Fruit fly (Drosophila melanogaster) whole organism, pupa: ENCODE results near the gene bma.

Experiments used
- CG10348 ChIP-seq: fragments of 200-800 bp; sonication (Bioruptor generic); IDR thresholded peaks from 2 replicates; pipeline ENCODE4 v1.3.6; 2022; ENCODE audit warnings: missing biosample characterization, missing genetic modification characterization
- CG12605 ChIP-seq: fragments of 200-800 bp; sonication (Bioruptor generic); IDR thresholded peaks from 2 replicates; pipeline ENCODE4 v1.3.6; 2022; ENCODE audit warnings: missing biosample characterization, missing genetic modification characterization
- CG13204 ChIP-seq: fragments of 200-800 bp; sonication (Bioruptor generic); optimal IDR thresholded peaks from 2 replicates; lab custom pipeline; 2018; ENCODE audit warnings: missing biosample characterization, mild to moderate bottlenecking, missing genetic modification characterization, moderate library complexity
- CG14655 ChIP-seq: fragments of 200-800 bp; sonication (Bioruptor generic); optimal IDR thresholded peaks from 3 replicates; lab custom pipeline; 2017; ENCODE audit warnings: mild to moderate bottlenecking, missing biosample characterization, missing genetic modification reagents, missing genetic modification characterization
- CG15710 ChIP-seq: fragments of 200-800 bp; sonication (Bioruptor generic); optimal IDR thresholded peaks from 2 replicates; lab custom pipeline; 2018; ENCODE audit warnings: missing biosample characterization, mild to moderate bottlenecking, missing genetic modification characterization, moderate library complexity
- CG17806 ChIP-seq: fragments of 200-800 bp; sonication (Bioruptor generic); optimal IDR thresholded peaks from 2 replicates; lab custom pipeline; 2018; ENCODE audit warnings: missing biosample characterization, mild to moderate bottlenecking, missing genetic modification characterization, moderate library complexity
- CG32121 ChIP-seq: fragments of 200-800 bp; sonication (Bioruptor generic); IDR thresholded peaks from 2 replicates; pipeline ENCODE4 v1.3.6; 2022; ENCODE audit warnings: missing biosample characterization, missing genetic modification characterization
- CG34367 ChIP-seq: fragments of 200-800 bp; sonication (Bioruptor generic); optimal IDR thresholded peaks from 2 replicates; lab custom pipeline; 2018; ENCODE audit warnings: missing biosample characterization, mild to moderate bottlenecking, missing genetic modification characterization
- CG4496 ChIP-seq: fragments of 200-800 bp; sonication (Bioruptor generic); IDR thresholded peaks from 3 replicates; pipeline ENCODE4 v1.3.6; 2022; ENCODE audit warnings: missing biosample characterization, missing genetic modification characterization
- CG8159 ChIP-seq: fragments of 200-800 bp; sonication (Bioruptor generic); optimal IDR thresholded peaks from 3 replicates; lab custom pipeline; 2018; ENCODE audit warnings: missing biosample characterization, mild to moderate bottlenecking, missing genetic modification characterization, moderate library complexity
- CG8301 ChIP-seq: fragments of 200-800 bp; sonication (Bioruptor generic); optimal IDR thresholded peaks from 2 replicates; lab custom pipeline; 2018; ENCODE audit warnings: missing biosample characterization, mild to moderate bottlenecking, missing genetic modification characterization
- CG9948 ChIP-seq: fragments of 200-800 bp; sonication (Bioruptor generic); optimal IDR thresholded peaks from 2 replicates; lab custom pipeline; 2018; ENCODE audit warnings: missing biosample characterization, mild to moderate bottlenecking, missing genetic modification characterization, moderate library complexity
- D1 ChIP-seq: fragments of 200-800 bp; sonication (Bioruptor generic); optimal IDR thresholded peaks from 2 replicates; lab custom pipeline; 2018; ENCODE audit warnings: missing biosample characterization, mild to moderate bottlenecking, missing genetic modification characterization, moderate library complexity
- EcR ChIP-seq: fragments of 200-800 bp; sonication (Bioruptor generic); optimal IDR thresholded peaks from 3 replicates; lab custom pipeline; 2019; ENCODE audit warnings: missing biosample characterization, missing genetic modification characterization, mild to moderate bottlenecking, moderate library complexity, missing genetic modification reagents
- Ets98B ChIP-seq: fragments of 200-800 bp; sonication (Bioruptor generic); IDR thresholded peaks from 2 replicates; pipeline ENCODE4 v1.3.6; 2022; ENCODE audit warnings: missing biosample characterization, missing genetic modification characterization
- Pif1A ChIP-seq: fragments of 200-800 bp; sonication (Bioruptor generic); optimal IDR thresholded peaks from 3 replicates; lab custom pipeline; 2016; ENCODE audit warnings: missing biosample characterization, missing genetic modification characterization
- Pif1B ChIP-seq: fragments of 200-800 bp; sonication (Bioruptor generic); optimal IDR thresholded peaks from 3 replicates; lab custom pipeline; 2016; ENCODE audit warnings: missing biosample characterization, missing genetic modification characterization
- Snoo ChIP-seq: fragments of 200-800 bp; sonication (Bioruptor generic); optimal IDR thresholded peaks from 3 replicates; lab custom pipeline; 2017; ENCODE audit warnings: missing biosample characterization, mild to moderate bottlenecking, missing genetic modification characterization, inconsistent platforms
- fd96Ca ChIP-seq: fragments of 200-800 bp; sonication (Bioruptor generic); IDR thresholded peaks from 3 replicates; pipeline ENCODE4 v1.3.6; 2022; ENCODE audit warnings: missing biosample characterization, missing genetic modification characterization
- gl ChIP-seq: fragments of 200-800 bp; sonication (Bioruptor generic); optimal IDR thresholded peaks from 2 replicates; lab custom pipeline; 2018; ENCODE audit warnings: missing biosample characterization, mild to moderate bottlenecking, missing genetic modification characterization
- rn ChIP-seq: fragments of 200-800 bp; sonication (Bioruptor generic); IDR thresholded peaks from 2 replicates; pipeline ENCODE4 v1.3.6; 2022; ENCODE audit warnings: missing biosample characterization, missing genetic modification characterization

bma gene

dm6 chr3L:9878685-9879084 is 29.2 kb upstream of the bma start, which contains the start of gene CG34382:
Gene CG34382, plus strand, starts transcription at chr3L:9878985.
- no peak for TF ChIP-seq CG9948 (tag; lab: Kevin White, UChicago)
- no peak for TF ChIP-seq rn
- 0 out of 3 replicates have a peak, but pooled peaks have one; percentile 41 for TF ChIP-seq CG4496 (GFP tag; lab: Robert Waterston, UW)
- TF ChIP-seq, all 21 proteins: peak for 1

dm6 chr3L:9888630-9889130 is 19.2 kb upstream of the bma start, which contains the start of the genes Taf2 and CalpB:
Gene Taf2, minus strand, starts transcription at chr3L:9888683.
Gene CalpB, plus strand, starts transcription at chr3L:9888762.
- TF ChIP-seq CG14655 (GFP tag; lab: Kevin White, UChicago) (peak; percentile 90), CG9948 (tag; lab: Kevin White, UChicago) (peak; percentile 94), CG32121 (GFP tag; lab: Robert Waterston, UW) (peak; percentile 80), CG8159 (tag; lab: Kevin White, UChicago) (peak; percentile 97), CG15710 (tag; lab: Kevin White, UChicago) (peak; percentile 92), rn (0 out of 2 replicates have a peak, but pooled peaks have one; percentile 43), Ets98B (GFP tag; lab: Robert Waterston, UW) (peak; percentile 67), CG17806 (peak; percentile 88), D1 (tag; lab: Kevin White, UChicago) (peak; percentile 93), gl (tag; lab: Kevin White, UChicago) (peak; percentile 48), CG10348 (GFP tag; lab: Robert Waterston, UW) (no peak), EcR (GFP tag; lab: Kevin White, UChicago) (no peak), CG8301 (tag; lab: Kevin White, UChicago) (peak; percentile 84), CG4496 (GFP tag; lab: Robert Waterston, UW) (peak; percentile 75), CG13204 (GFP tag; lab: Kevin White, UChicago) (no peak), fd96Ca (GFP tag; lab: Robert Waterston, UW) (peak; percentile 28; the same call in 1 of the 3 replicates), CG34367 (tag; lab: Kevin White, UChicago) (peak; percentile 66), CG12605 (peak; percentile 44; the same call in 1 of the 2 replicates), Pif1A (GFP tag; lab: Kevin White, UChicago) (no peak), Snoo (tag; lab: Kevin White, UChicago) (peak; percentile 84), Pif1B (GFP tag; lab: Kevin White, UChicago) (no peak)

- TF ChIP-seq D1 (tag; lab: Kevin White, UChicago), result no peak
Observed at dm6 chr3L:9893983-9894382, 13.9 kb upstream of the bma start.

- TF ChIP-seq D1 (tag; lab: Kevin White, UChicago), result no peak
- TF ChIP-seq rn, result no peak
- TF ChIP-seq CG34367 (tag; lab: Kevin White, UChicago), result no peak
- TF ChIP-seq fd96Ca (GFP tag; lab: Robert Waterston, UW), result no peak
- no peak for TF ChIP-seq CG9948 (tag; lab: Kevin White, UChicago)
- no peak for TF ChIP-seq CG8301 (tag; lab: Kevin White, UChicago)
- no peak for TF ChIP-seq CG4496 (GFP tag; lab: Robert Waterston, UW)
- TF ChIP-seq CG14655 (GFP tag; lab: Kevin White, UChicago), result no peak
- TF ChIP-seq Pif1B (GFP tag; lab: Kevin White, UChicago), result no peak
- TF ChIP-seq gl (tag; lab: Kevin White, UChicago), result no peak
- no peak for TF ChIP-seq CG12605
- TF ChIP-seq CG15710 (tag; lab: Kevin White, UChicago), result no peak
- TF ChIP-seq CG32121 (GFP tag; lab: Robert Waterston, UW), result no peak
- TF ChIP-seq Ets98B (GFP tag; lab: Robert Waterston, UW), result no peak
- TF ChIP-seq Snoo (tag; lab: Kevin White, UChicago), result no peak
- TF ChIP-seq EcR (GFP tag; lab: Kevin White, UChicago), result no peak
- TF ChIP-seq CG17806, result no peak
Observed at dm6 chr3L:9894643-9895042, 13.3 kb upstream of the bma start, which contains the start of the genes CG6709 and Hez. Gene CG6709, minus strand, starts transcription at chr3L:9894743. Gene Hez, minus strand, starts transcription at chr3L:9894743.

DNA sequence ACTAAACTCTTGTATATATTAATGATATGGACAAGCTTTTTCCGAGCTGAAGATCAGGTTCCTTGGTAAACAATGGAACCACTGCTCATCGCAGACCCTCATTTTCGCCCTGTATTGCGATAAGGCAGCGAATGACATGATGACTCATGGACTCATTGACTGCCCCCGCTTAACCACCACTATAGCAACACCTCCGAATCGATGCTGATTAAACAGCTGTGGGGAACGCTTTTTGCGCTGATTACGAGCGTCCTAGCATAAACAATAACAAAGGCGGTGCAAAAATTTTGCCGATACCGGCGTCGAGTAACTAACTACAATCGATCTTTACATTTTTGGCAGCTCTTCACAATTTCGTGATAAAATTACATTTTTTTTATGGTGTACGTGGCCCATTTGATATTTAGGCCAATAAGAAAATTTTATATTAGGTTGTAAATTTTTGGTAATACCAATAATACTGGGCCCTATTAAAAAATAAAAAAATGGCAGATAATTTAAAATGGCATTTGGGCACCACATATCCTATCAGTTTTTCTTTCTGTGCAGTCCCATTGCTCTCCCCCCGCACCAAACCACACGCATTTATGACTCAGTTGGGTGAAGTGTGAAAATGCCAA is 10.6 kb upstream of the bma start:
- TF ChIP-seq fd96Ca (GFP tag; lab: Robert Waterston, UW), result no peak
- TF ChIP-seq CG14655 (GFP tag; lab: Kevin White, UChicago), result no peak
- TF ChIP-seq gl (tag; lab: Kevin White, UChicago), result no peak
- TF ChIP-seq Ets98B (GFP tag; lab: Robert Waterston, UW), result no peak; the same call in 1 of the 2 replicates
- peak; percentile 59 for TF ChIP-seq CG8159 (tag; lab: Kevin White, UChicago)
- peak; percentile 10 for TF ChIP-seq CG9948 (tag; lab: Kevin White, UChicago)
- peak; percentile 43 for TF ChIP-seq Pif1A (GFP tag; lab: Kevin White, UChicago)
- TF ChIP-seq rn, result no peak
- no peak for TF ChIP-seq CG12605
- TF ChIP-seq CG17806, result peak; percentile 39
- TF ChIP-seq D1 (tag; lab: Kevin White, UChicago), result no peak
- TF ChIP-seq CG34367 (tag; lab: Kevin White, UChicago), result no peak
- no peak for TF ChIP-seq CG32121 (GFP tag; lab: Robert Waterston, UW)
- no peak for TF ChIP-seq Snoo (tag; lab: Kevin White, UChicago)
- no peak for TF ChIP-seq CG13204 (GFP tag; lab: Kevin White, UChicago)
- peak; percentile 52 for TF ChIP-seq EcR (GFP tag; lab: Kevin White, UChicago)
- TF ChIP-seq CG4496 (GFP tag; lab: Robert Waterston, UW), result 0 out of 3 replicates have a peak, but pooled peaks have one; percentile 42
- TF ChIP-seq Pif1B (GFP tag; lab: Kevin White, UChicago), result no peak
- no peak for TF ChIP-seq CG8301 (tag; lab: Kevin White, UChicago)
- TF ChIP-seq CG10348 (GFP tag; lab: Robert Waterston, UW), result no peak
- peak; percentile 27 for TF ChIP-seq CG15710 (tag; lab: Kevin White, UChicago)
